Worm (Caenorhabditis elegans) whole organism, L4 larva: ENCODE data around the gene ncs-3.

Experiments used
- D1046.2 ChIP-seq: fragments of 200-800 bp; sonication (Bioruptor generic); IDR thresholded peaks from 2 replicates; pipeline ENCODE4 v1.3.6; 2022; ENCODE audit warnings: missing genetic modification characterization, missing compliant biosample characterization
- F10B5.3 ChIP-seq: sonication (generic microtip); optimal IDR thresholded peaks from 2 replicates; lab custom pipeline; 2016; ENCODE audit warnings: mild to moderate bottlenecking, missing genetic modification characterization, missing compliant biosample characterization
- F26F4.8 ChIP-seq: fragments of 200-800 bp; sonication (Bioruptor generic); conservative IDR thresholded peaks from 2 replicates; pipeline ENCODE4 v1.3.6; 2022; ENCODE audit warnings: missing genetic modification characterization, missing compliant biosample characterization
- F37D6.2 ChIP-seq: sonication (generic microtip); optimal IDR thresholded peaks from 2 replicates; lab custom pipeline; 2016; ENCODE audit warnings: mild to moderate bottlenecking, missing genetic modification characterization, missing compliant biosample characterization
- F44E2.7 ChIP-seq: fragments of 200-800 bp; sonication (Bioruptor generic); IDR thresholded peaks from 2 replicates; pipeline ENCODE4 v2.1.2; 2022; ENCODE audit warnings: missing genetic modification characterization, missing compliant biosample characterization
- T20F7.1 ChIP-seq: fragments of 200-800 bp; sonication (Bioruptor generic); optimal IDR thresholded peaks from 2 replicates; lab custom pipeline; 2018; ENCODE audit warnings: mild to moderate bottlenecking, missing genetic modification characterization, missing compliant biosample characterization
- T26A8.4 ChIP-seq: fragments of 200-800 bp; sonication (Bioruptor generic); IDR thresholded peaks from 2 replicates; pipeline ENCODE4 v1.3.6; 2022; ENCODE audit warnings: missing genetic modification characterization, missing compliant biosample characterization
- Y105C5A.15 ChIP-seq: fragments of 200-800 bp; sonication (Bioruptor generic); IDR thresholded peaks from 2 replicates; pipeline ENCODE4 v1.3.6; 2022; ENCODE audit warnings: missing genetic modification characterization, missing compliant biosample characterization
- Y5F2A.4 ChIP-seq: fragments of 200-800 bp; sonication (Bioruptor generic); optimal IDR thresholded peaks from 2 replicates; lab custom pipeline; 2018; ENCODE audit warnings: mild to moderate bottlenecking, missing genetic modification characterization, missing compliant biosample characterization
- ZK337.2 ChIP-seq: fragments of 200-800 bp; sonication (Bioruptor generic); IDR thresholded peaks from 2 replicates; pipeline ENCODE4 v1.3.6; 2022; ENCODE audit warnings: missing genetic modification reagents, missing genetic modification characterization, missing compliant biosample characterization
- ZK546.5 ChIP-seq, 2 experiments: sonication (generic microtip); optimal IDR thresholded peaks; 2 replicates each; lab custom pipeline; 2017; ENCODE audit warnings: missing biosample characterization in 2 of 2, missing genetic modification characterization in 2 of 2
- aha-1 ChIP-seq: fragments of 150-350 bp; peaks from one replicate; lab custom pipeline; 2014; ENCODE audit warnings: missing biosample characterization, missing genetic modification characterization
- arid-1 ChIP-seq: fragments of 200-800 bp; sonication (Bioruptor generic); conservative IDR thresholded peaks from 2 replicates; pipeline ENCODE4 v1.3.6; 2022; ENCODE audit warnings: missing genetic modification reagents, missing genetic modification characterization, missing compliant biosample characterization
- ceh-32 ChIP-seq: sonication (generic microtip); optimal IDR thresholded peaks from 2 replicates; lab custom pipeline; 2016; ENCODE audit warnings: mild to moderate bottlenecking, missing genetic modification characterization, missing compliant biosample characterization; ENCODE audit not compliant: poor library complexity
- ceh-44 ChIP-seq: fragments of 200-800 bp; sonication (Bioruptor generic); IDR thresholded peaks from 2 replicates; pipeline ENCODE4 v1.3.6; 2022; ENCODE audit warnings: missing genetic modification reagents, missing genetic modification characterization, missing compliant biosample characterization
- ceh-82 ChIP-seq: sonication (generic microtip); optimal IDR thresholded peaks from 2 replicates; lab custom pipeline; 2017; ENCODE audit warnings: missing biosample characterization, missing genetic modification characterization
- ctbp-1 ChIP-seq: fragments of 200-800 bp; sonication (Bioruptor generic); IDR thresholded peaks from 2 replicates; pipeline ENCODE4 v1.3.6; 2022; ENCODE audit warnings: missing genetic modification reagents, missing genetic modification characterization, missing compliant biosample characterization
- daf-16 ChIP-seq, 3 experiments: sonication (generic microtip); optimal IDR thresholded peaks; 2 replicates each; lab custom pipeline; 2016 to 2017; ENCODE audit warnings: missing genetic modification characterization in 3 of 3, missing genetic modification reagents in 3 of 3, mild to moderate bottlenecking in 2 of 3, missing compliant biosample characterization in 2 of 3, missing biosample characterization in 1 of 3, moderate library complexity in 1 of 3
- daf-8 ChIP-seq: fragments of 200-800 bp; sonication (Bioruptor generic); IDR thresholded peaks from 2 replicates; pipeline ENCODE4 v1.3.6; 2022; ENCODE audit warnings: missing genetic modification characterization, missing compliant biosample characterization
- dmd-6 ChIP-seq: fragments of 200-800 bp; sonication (Bioruptor generic); IDR thresholded peaks from 2 replicates; pipeline ENCODE4 v1.3.6; 2022; ENCODE audit warnings: missing genetic modification reagents, missing genetic modification characterization, missing compliant biosample characterization
- dmd-9 ChIP-seq: fragments of 200-800 bp; sonication (Bioruptor generic); IDR thresholded peaks from 2 replicates; pipeline ENCODE4 v1.3.6; 2022; ENCODE audit warnings: missing genetic modification reagents, missing genetic modification characterization, missing compliant biosample characterization
- duxl-1 ChIP-seq: sonication (generic microtip); optimal IDR thresholded peaks from 2 replicates; lab custom pipeline; 2016; ENCODE audit warnings: mild to moderate bottlenecking, missing genetic modification characterization, moderate library complexity, missing compliant biosample characterization; ENCODE audit not compliant: poor library complexity
- egl-43 ChIP-seq: fragments of 200-800 bp; sonication (Bioruptor generic); IDR thresholded peaks from 2 replicates; pipeline ENCODE4 v1.3.6; 2022; ENCODE audit warnings: missing genetic modification reagents, missing genetic modification characterization, missing compliant biosample characterization
- fkh-10 ChIP-seq: fragments of 150-350 bp; optimal IDR thresholded peaks from 2 replicates; lab custom pipeline; 2014; ENCODE audit warnings: missing biosample characterization, missing genetic modification reagents, missing genetic modification characterization
- fos-1 ChIP-seq: fragments of 150-350 bp; optimal IDR thresholded peaks from 2 replicates; lab custom pipeline; 2014; ENCODE audit warnings: missing biosample characterization, missing genetic modification characterization
- gei-8 ChIP-seq: fragments of 200-800 bp; sonication (Bioruptor generic); optimal IDR thresholded peaks from 2 replicates; lab custom pipeline; 2018; ENCODE audit warnings: mild to moderate bottlenecking, missing genetic modification characterization, missing compliant biosample characterization
- hlh-30 ChIP-seq: sonication (generic microtip); optimal IDR thresholded peaks from 2 replicates; lab custom pipeline; 2017; ENCODE audit warnings: antibody characterized with exemption, mild to moderate bottlenecking, missing genetic modification characterization, missing compliant biosample characterization; ENCODE audit not compliant: insufficient read depth
- lin-38 ChIP-seq: fragments of 200-800 bp; sonication (Bioruptor generic); IDR thresholded peaks from 2 replicates; pipeline ENCODE4 v1.3.6; 2022; ENCODE audit warnings: missing genetic modification reagents, missing genetic modification characterization, missing compliant biosample characterization
- lsy-2 ChIP-seq, 2 experiments: fragments of 150-350 bp in 1 of 2; sonication (generic microtip) in 1 of 2; optimal IDR thresholded peaks; 2 replicates each; lab custom pipeline; 2014 to 2017; ENCODE audit warnings: missing biosample characterization in 2 of 2, missing genetic modification characterization in 2 of 2
- madf-5 ChIP-seq, 2 experiments: fragments of 200-800 bp; sonication (Bioruptor generic); IDR thresholded peaks; 2 replicates each; pipeline ENCODE4 v1.3.6; 2022; ENCODE audit warnings: missing compliant biosample characterization in 2 of 2, missing genetic modification characterization in 2 of 2
- mdl-1 ChIP-seq, 2 experiments: fragments of 150-350 bp in 1 of 2; sonication (generic microtip) in 1 of 2; optimal IDR thresholded peaks; 2 replicates each; lab custom pipeline; 2014 to 2017; ENCODE audit warnings: missing biosample characterization in 2 of 2, missing genetic modification characterization in 2 of 2
- mep-1 ChIP-seq: fragments of 150-350 bp; sonication (generic microtip); optimal IDR thresholded peaks from 3 replicates; lab custom pipeline; 2014; ENCODE audit warnings: missing biosample characterization, missing genetic modification characterization
- mxl-2 ChIP-seq: fragments of 200-800 bp; sonication (Bioruptor generic); conservative IDR thresholded peaks from 2 replicates; pipeline ENCODE4 v1.3.6; 2022; ENCODE audit warnings: missing genetic modification reagents, missing genetic modification characterization, missing compliant biosample characterization
- mxl-3 ChIP-seq: fragments of 200-800 bp; sonication (Bioruptor generic); optimal IDR thresholded peaks from 2 replicates; lab custom pipeline; 2018; ENCODE audit warnings: mild to moderate bottlenecking, missing genetic modification characterization, missing compliant biosample characterization
- nhr-28 ChIP-seq: fragments of 150-350 bp; optimal IDR thresholded peaks from 2 replicates; lab custom pipeline; 2014; ENCODE audit warnings: missing biosample characterization, missing genetic modification characterization
- nhr-76 ChIP-seq: fragments of 150-350 bp; optimal IDR thresholded peaks from 2 replicates; lab custom pipeline; 2014; ENCODE audit warnings: missing biosample characterization, missing genetic modification characterization
- php-3 ChIP-seq: fragments of 200-800 bp; sonication (Bioruptor generic); IDR thresholded peaks from 2 replicates; pipeline ENCODE4 v1.3.6; 2022; ENCODE audit warnings: missing genetic modification reagents, missing genetic modification characterization, missing compliant biosample characterization
- pqm-1 ChIP-seq: sonication (generic microtip); optimal IDR thresholded peaks from 2 replicates; lab custom pipeline; 2017; ENCODE audit warnings: missing biosample characterization, missing genetic modification characterization
- rbr-2 ChIP-seq: sonication (generic microtip); optimal IDR thresholded peaks from 2 replicates; lab custom pipeline; 2016; ENCODE audit warnings: missing genotype, missing genetic modification characterization, missing compliant biosample characterization
- saeg-2 ChIP-seq: fragments of 200-800 bp; sonication (Bioruptor generic); IDR thresholded peaks from 2 replicates; pipeline ENCODE4 v1.3.6; 2022; ENCODE audit warnings: missing genetic modification reagents, missing genetic modification characterization, missing compliant biosample characterization
- skn-1 ChIP-seq: fragments of 150-350 bp; optimal IDR thresholded peaks from 2 replicates; lab custom pipeline; 2014; ENCODE audit warnings: missing biosample characterization, missing genetic modification characterization
- snpc-4 ChIP-seq: fragments of 150-350 bp; optimal IDR thresholded peaks from 2 replicates; lab custom pipeline; 2014; ENCODE audit warnings: missing biosample characterization, missing genetic modification characterization
- spr-1 ChIP-seq: sonication (generic microtip); optimal IDR thresholded peaks from 2 replicates; lab custom pipeline; 2016; ENCODE audit warnings: mild to moderate bottlenecking, missing genetic modification characterization, missing compliant biosample characterization
- unc-130 ChIP-seq: sonication (generic microtip); optimal IDR thresholded peaks from 2 replicates; lab custom pipeline; 2016; ENCODE audit warnings: missing genetic modification reagents, missing genetic modification characterization, missing compliant biosample characterization
- unc-39 ChIP-seq: sonication (generic microtip); optimal IDR thresholded peaks from 2 replicates; lab custom pipeline; 2017; ENCODE audit warnings: missing biosample characterization, missing genetic modification characterization
- unc-62 ChIP-seq, 3 experiments: fragments of 150-350 bp in 1 of 3; sonication (generic microtip); optimal IDR thresholded peaks in 2 of 3; peaks in 1 of 3; 1 replicate in 1 of 3; 2 replicates in 2 of 3; lab custom pipeline; 2014 to 2017; ENCODE audit warnings: missing biosample characterization in 3 of 3, missing genetic modification characterization in 3 of 3, missing genetic modification reagents in 3 of 3, missing genotype in 1 of 3
- vab-7 ChIP-seq: fragments of 200-800 bp; sonication (Bioruptor generic); IDR thresholded peaks from 2 replicates; pipeline ENCODE4 v1.3.6; 2022; ENCODE audit warnings: missing genetic modification reagents, missing genetic modification characterization, missing compliant biosample characterization
- zfp-2 ChIP-seq: sonication (generic microtip); optimal IDR thresholded peaks from 2 replicates; lab custom pipeline; 2016; ENCODE audit warnings: mild to moderate bottlenecking, missing genetic modification characterization, missing compliant biosample characterization
- zip-11 ChIP-seq: fragments of 200-800 bp; sonication (Bioruptor generic); IDR thresholded peaks from 2 replicates; pipeline ENCODE4 v1.3.6; 2022; ENCODE audit warnings: missing genetic modification characterization, missing compliant biosample characterization
- zip-2 ChIP-seq: fragments of 150-350 bp; optimal IDR thresholded peaks from 2 replicates; lab custom pipeline; 2014; ENCODE audit warnings: missing biosample characterization, missing genetic modification characterization

ncs-3 gene

ce11 chrX:1093154-1093553, 39.3 kb downstream of the ncs-3 start (continued):
- peak; percentile 69 to 90 for TF ChIP-seq daf-16 (GFP tag; optimal IDR thresholded peaks at IDR 0.05; lab: Kevin White, UChicago)
- TF ChIP-seq daf-16 (tag; optimal IDR thresholded peaks at IDR 0.05; lab: Kevin White, UChicago) = peak; percentile 96
- TF ChIP-seq lin-38 = peak; percentile 67
- peak; percentile 84 for TF ChIP-seq spr-1 (tag; lab: Kevin White, UChicago)
- no peak for TF ChIP-seq dmd-9 (GFP tag; lab: Robert Waterston, UW)
- peak; percentile 38 for TF ChIP-seq zfp-2 (tag; lab: Kevin White, UChicago)
- TF ChIP-seq madf-5 (GFP tag; IDR thresholded peaks at IDR 0.05; lab: Robert Waterston, UW) = 0 out of 4 replicates have a peak, but pooled peaks of 1 of the 2 experiments have one; percentile 4
- peak; percentile 65 for TF ChIP-seq gei-8 (GFP tag; lab: Kevin White, UChicago)
- no peak for TF ChIP-seq D1046.2
- no peak for TF ChIP-seq daf-8 (GFP tag; lab: Robert Waterston, UW)
- no peak for TF ChIP-seq F44E2.7
- TF ChIP-seq zip-11 (GFP tag; lab: Robert Waterston, UW) = no peak
- TF ChIP-seq duxl-1 (tag; lab: Kevin White, UChicago) = peak; percentile 68
- peak; percentile 98 to 100 for TF ChIP-seq mdl-1 (tag; optimal IDR thresholded peaks at IDR 0.05; lab: Kevin White, UChicago)
- TF ChIP-seq skn-1 = no peak
- peak; percentile 26; the same call in 1 of the 2 replicates for TF ChIP-seq Y105C5A.15 (GFP tag; lab: Robert Waterston, UW)
- TF ChIP-seq ceh-32 = no peak
- TF ChIP-seq T20F7.1 (GFP tag; lab: Kevin White, UChicago) = peak; percentile 74
- no peak for TF ChIP-seq snpc-4 (tag; lab: Kevin White, UChicago)
- peak; percentile 38; the same call in 1 of the 2 replicates for TF ChIP-seq vab-7
- peak; percentile 97 for TF ChIP-seq dmd-6 (GFP tag; lab: Robert Waterston, UW)
- TF ChIP-seq nhr-28 = peak; percentile 95
- TF ChIP-seq mxl-2 = 0 out of 2 replicates have a peak, but pooled peaks have one; percentile 52
- TF ChIP-seq F10B5.3 (tag; lab: Kevin White, UChicago) = peak; percentile 44
- peak; percentile 95 for TF ChIP-seq ctbp-1 (GFP tag; lab: Robert Waterston, UW)
- TF ChIP-seq fos-1 (tag; lab: Kevin White, UChicago) = no peak
- TF ChIP-seq zip-2 (tag; lab: Kevin White, UChicago) = peak; percentile 75
- no peak for TF ChIP-seq Y5F2A.4 (GFP tag; lab: Kevin White, UChicago)
- peak; percentile 87 for TF ChIP-seq egl-43 (GFP tag; lab: Robert Waterston, UW)
- TF ChIP-seq fkh-10 (GFP tag; lab: Kevin White, UChicago) = peak; percentile 95
- TF ChIP-seq T26A8.4 = peak; percentile 85
- TF ChIP-seq rbr-2 (tag; lab: Kevin White, UChicago) = peak; percentile 94
- TF ChIP-seq lsy-2 (tag; optimal IDR thresholded peaks at IDR 0.05; lab: Kevin White, UChicago) = peak; percentile 78 to 93
- peak; percentile 97 for TF ChIP-seq mxl-3 (GFP tag; lab: Kevin White, UChicago)
- no peak for TF ChIP-seq ZK337.2 (GFP tag; lab: Robert Waterston, UW)
- TF ChIP-seq arid-1 (GFP tag; lab: Robert Waterston, UW) = peak; percentile 89
- no peak for TF ChIP-seq ZK546.5 (tag; optimal IDR thresholded peaks at IDR 0.05; lab: Kevin White, UChicago)
- no peak for TF ChIP-seq ceh-82 (tag; lab: Kevin White, UChicago)
- peak; percentile 26 to 100 for TF ChIP-seq unc-62 (GFP tag; optimal IDR thresholded peaks at IDR 0.05 in 1 of 2; lab: Kevin White, UChicago)
- no peak for TF ChIP-seq unc-62 (tag; optimal IDR thresholded peaks at IDR 0.05; lab: Kevin White, UChicago)
- TF ChIP-seq F37D6.2 (tag; lab: Kevin White, UChicago) = peak; percentile 81
- no peak for TF ChIP-seq unc-130 (GFP tag; lab: Kevin White, UChicago)
- 0 out of 2 replicates have a peak, but pooled peaks have one; percentile 69 for TF ChIP-seq saeg-2 (GFP tag; lab: Robert Waterston, UW)
- TF ChIP-seq php-3 (GFP tag; lab: Robert Waterston, UW) = peak; percentile 75
- no peak for TF ChIP-seq nhr-76
- TF ChIP-seq pqm-1 = peak; percentile 48
- peak; percentile 98 for TF ChIP-seq aha-1 (tag; lab: Kevin White, UChicago)
- TF ChIP-seq ceh-44 (GFP tag; lab: Robert Waterston, UW) = no peak
- TF ChIP-seq mep-1 (tag; lab: Kevin White, UChicago) = peak; percentile 97
- no peak for TF ChIP-seq unc-39 (tag; lab: Kevin White, UChicago)
- no peak for TF ChIP-seq F26F4.8 (GFP tag; lab: Robert Waterston, UW)
- TF ChIP-seq hlh-30 (tag; lab: Kevin White, UChicago) = peak; percentile 99
